Fruit fly (Drosophila melanogaster): ENCODE data around the gene CG5906.

Gene CG5906

DNA sequence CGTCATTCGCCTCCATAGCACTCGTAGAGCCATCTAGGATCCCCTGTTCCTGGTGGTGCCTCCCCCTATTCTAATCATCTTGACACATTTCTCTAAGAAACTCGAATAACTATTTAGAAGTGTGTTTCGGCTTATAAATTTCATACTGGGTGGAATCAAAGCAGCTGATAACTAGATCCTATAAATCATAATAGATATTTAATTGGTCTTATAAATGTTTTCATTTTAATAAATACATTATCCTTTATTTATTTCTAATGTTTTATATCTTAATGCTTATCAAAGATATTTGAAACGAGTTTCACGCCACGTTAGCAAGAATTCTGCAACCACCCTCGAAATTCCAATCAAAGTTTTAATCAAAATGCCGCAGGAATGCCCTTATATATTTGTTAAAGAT, at the start of gene CG5906:
CG5906 (minus strand) TSS at position 101 of the 400 bp plus-strand sequence.
- no peak for TF ChIP-seq CG17801 (GFP tag; optimal IDR thresholded peaks at IDR 0.05; ENCODE audit: partially characterized antibody)

DNA sequence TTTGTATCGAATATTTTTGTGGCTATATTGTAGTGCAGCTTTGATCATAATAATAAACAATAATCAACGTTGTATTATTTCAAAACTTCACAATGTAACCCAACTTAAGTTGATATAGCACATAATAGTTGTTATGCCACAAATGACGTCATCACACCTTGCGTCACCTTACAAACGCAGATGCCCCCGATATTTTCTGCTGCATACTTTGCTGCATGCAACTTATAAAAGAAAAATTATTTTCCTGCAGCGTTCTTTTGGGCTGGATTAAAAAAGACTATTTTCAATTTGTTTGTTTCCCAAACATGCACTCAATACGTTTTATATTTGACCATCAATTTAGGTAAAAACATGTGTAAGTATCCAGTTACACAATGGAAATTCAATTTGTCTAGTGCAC, 47.1 kb upstream of the CG5906 start:
- TF ChIP-seq CG17801 (GFP tag; optimal IDR thresholded peaks at IDR 0.05; ENCODE audit: partially characterized antibody) = no peak

DNA sequence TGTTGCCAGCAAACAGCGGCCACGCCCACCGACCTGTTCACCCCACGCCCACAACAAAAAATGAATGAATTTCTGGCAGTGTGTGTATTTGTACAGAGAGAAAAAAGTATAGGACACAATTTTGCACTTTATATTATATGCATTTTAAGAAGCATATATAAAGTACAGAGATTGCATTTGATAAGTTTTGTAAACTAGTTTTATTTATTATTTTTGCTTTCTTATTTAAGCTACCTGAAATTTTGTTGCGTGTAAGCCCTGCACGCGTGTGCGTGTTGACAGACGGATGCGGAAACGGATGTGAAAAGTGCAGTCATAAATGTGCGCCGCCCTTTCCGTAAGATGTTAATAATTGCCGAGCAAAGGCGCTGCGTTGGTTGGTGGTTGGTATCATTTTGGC, 25.7 kb upstream of the CG5906 start:
- TF ChIP-seq CG17801 (GFP tag; optimal IDR thresholded peaks at IDR 0.05; ENCODE audit: partially characterized antibody) = no peak

DNA sequence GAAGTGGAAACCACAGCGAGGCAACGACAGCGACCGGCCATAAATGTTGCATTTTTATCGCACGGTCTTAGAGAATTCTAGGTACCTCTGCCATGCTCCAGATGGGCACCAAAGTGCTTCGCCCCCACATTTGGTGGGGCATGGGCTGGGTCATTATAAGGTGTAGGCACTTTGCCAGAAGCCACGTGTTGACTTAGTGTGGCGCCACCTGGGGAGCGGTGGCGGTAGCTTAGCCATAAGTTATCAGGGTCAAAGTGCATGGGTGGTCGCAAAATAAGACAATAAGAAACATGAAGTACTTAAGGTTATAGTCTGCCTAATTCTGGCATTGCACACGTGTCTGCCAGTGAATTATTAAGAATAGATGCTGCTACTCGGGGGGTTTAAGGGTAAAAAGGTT, 21.7 kb upstream of the CG5906 start:
- TF ChIP-seq CG17801 (GFP tag; optimal IDR thresholded peaks at IDR 0.05; ENCODE audit: partially characterized antibody) = no peak

DNA sequence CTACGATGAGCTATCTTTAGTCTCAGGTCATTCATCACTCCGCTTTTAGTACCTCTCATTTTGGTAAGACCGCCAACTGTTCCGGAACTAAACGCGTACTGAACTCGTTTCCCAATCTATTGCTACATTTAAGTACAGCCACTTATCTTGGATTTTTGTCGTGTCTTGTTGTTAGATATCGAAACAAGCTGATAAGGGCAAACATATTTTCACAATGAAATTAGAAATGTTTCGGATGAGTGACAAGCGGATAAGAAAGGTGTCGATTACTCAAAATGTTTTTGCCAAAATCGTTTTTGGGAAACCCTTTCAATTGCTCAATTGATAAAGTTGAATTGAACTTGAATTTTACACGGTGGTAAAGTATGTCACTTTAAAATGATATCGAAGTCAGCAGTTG, 17.8 kb upstream of the CG5906 start, which contains the start of gene CG5897:
CG5897 (minus strand) TSS at position 101 of the 400 bp plus-strand sequence.
- no peak for TF ChIP-seq CG17801 (GFP tag; optimal IDR thresholded peaks at IDR 0.05; ENCODE audit: partially characterized antibody)

DNA sequence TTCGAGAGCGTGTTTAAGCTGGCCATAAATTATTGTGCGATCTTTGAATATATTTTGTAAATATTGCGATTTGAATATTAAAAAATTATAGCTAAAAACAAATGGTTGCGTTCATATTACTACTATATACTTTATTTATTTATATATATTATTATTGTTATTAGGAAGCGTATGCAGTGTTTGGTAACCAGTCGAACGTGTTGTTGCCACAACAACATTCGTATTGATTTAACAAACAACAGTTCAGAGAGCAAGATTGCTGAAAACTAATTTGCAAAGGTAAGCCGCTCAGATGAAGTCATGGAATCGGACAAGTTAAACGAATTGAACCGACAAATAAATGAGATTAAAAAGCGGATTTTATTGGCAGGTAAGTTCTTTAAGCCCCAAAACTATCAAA, 10.0 kb upstream of the CG5906 start, which contains the start of gene CCDC151:
CCDC151 (plus strand) TSS at position 301 of the 400 bp plus-strand sequence.
- no peak for TF ChIP-seq CG17801 (GFP tag; optimal IDR thresholded peaks at IDR 0.05; ENCODE audit: partially characterized antibody)

DNA sequence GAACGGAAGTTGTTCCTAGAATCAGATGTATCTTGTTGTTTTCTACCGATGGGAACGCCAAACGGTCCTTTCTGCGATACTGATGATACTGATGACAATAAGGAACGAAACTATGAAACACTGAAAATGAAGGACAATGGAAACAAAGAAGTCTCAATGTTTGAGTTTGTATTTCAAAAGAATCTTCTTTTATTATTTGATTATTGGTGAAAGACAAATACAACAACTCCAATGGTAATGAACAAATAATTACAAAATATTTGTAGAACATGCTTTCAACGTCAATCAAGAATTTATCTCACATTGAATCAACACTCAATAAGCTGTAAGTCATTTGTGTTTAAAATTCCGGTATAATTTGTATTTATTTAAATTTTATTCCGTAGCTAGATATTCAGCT, 7.7 kb upstream of the CG5906 start, which contains the start of gene Sprn:
Sprn (plus strand) TSS at position 301 of the 400 bp plus-strand sequence.
- no peak for TF ChIP-seq CG17801 (GFP tag; optimal IDR thresholded peaks at IDR 0.05; ENCODE audit: partially characterized antibody)

DNA sequence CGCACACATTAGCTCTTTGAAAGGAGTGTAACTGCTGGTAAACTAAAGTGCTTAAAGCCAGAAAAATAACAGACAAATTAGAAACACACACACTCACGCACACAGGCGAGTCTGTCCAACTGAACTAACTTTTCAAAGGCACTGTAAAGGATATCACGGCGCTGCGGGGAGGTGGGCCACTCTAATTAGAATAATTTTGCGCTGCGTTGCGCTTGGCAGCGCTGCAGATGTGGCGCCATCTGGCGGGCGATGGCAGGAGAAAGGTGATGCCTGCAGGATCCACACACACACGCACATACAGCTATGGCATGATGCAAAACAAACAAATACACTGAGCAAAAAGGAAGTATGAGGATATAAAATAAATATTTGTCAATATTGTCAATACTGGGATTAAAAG, 4.9 kb upstream of the CG5906 start:
- TF ChIP-seq CG17801 (GFP tag; optimal IDR thresholded peaks at IDR 0.05; ENCODE audit: partially characterized antibody) = no peak

DNA sequence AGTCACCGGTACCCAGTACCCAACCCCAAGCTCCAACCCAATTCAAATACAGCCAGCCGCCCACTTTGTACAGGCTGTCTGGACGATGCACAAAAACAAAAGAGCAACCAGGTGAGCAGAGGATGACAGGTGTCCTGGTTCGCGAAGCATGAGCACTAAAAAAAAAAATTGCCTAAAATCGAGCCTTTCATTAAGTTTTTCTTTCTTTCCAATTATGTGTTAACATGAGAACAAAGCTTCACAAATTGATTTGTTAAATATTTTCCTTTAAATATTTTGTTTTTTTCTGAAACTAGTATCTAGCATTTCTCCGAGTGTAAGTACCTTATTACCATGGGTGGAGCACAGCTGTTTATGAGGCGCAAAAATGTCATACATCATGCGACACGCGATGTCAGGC, 3.7 kb upstream of the CG5906 start:
- no peak for TF ChIP-seq CG17801 (GFP tag; optimal IDR thresholded peaks at IDR 0.05; ENCODE audit: partially characterized antibody)

DNA sequence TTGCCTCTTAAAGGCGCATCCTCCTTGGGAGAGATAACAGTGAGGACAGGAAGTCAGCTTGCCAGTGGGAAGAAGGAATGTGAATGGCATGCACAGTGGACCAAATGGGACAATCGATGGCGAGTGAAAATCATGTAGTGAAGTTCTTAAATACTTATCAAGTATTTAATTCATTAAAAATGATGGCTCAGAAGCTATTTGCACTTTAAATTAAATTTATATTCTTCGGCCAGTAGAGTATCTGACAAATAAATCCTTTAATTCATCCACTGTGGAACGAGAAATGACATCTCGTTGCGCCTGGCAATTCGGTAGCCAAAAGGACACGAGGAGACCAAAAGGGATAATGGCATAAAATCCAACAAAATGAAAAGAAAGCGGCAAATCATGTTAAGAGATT, 1.8 kb downstream of the CG5906 start:
- TF ChIP-seq CG17801 (GFP tag; optimal IDR thresholded peaks at IDR 0.05; ENCODE audit: partially characterized antibody) = no peak

DNA sequence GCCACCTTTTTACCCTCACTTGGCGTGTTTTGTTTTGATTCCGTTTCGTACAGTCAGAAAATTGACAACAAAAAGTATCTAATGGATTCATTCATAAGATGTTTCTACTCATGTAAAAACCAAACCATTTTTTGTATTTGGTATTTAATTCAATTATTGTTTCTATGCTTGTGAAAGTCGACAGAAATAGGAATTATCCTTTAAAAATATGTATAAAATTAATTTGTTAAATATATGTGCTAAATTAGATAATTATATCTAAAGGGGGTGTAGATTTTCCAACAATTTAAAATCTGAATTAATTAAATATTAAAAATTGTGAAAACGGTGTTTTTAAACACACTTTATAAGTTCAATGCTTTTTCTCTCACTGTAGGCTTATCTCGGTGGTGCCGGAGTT, 7.5 kb downstream of the CG5906 start:
- TF ChIP-seq CG17801 (GFP tag; optimal IDR thresholded peaks at IDR 0.05; ENCODE audit: partially characterized antibody) = no peak

DNA sequence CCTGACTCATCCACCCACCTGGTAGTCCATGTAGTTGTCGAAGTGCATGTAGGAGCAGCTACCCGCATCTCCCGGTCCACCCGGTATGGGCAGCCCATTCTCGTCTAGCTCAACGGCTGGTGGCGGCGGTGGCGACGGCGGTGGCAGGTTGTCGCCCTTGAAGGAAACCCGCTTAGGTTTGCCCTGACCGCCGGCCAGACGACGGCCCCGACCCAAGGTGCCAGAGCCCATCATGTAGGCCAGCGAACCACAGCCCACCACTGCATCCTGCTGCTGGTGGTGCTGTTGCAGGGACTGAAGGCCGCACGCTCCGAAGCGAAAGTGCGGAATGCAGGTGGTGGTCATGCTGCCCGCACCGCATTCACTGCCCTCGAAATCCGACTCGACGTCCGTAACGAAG, 8.8 kb downstream of the CG5906 start:
- no peak for TF ChIP-seq CG17801 (GFP tag; optimal IDR thresholded peaks at IDR 0.05; ENCODE audit: partially characterized antibody)

DNA sequence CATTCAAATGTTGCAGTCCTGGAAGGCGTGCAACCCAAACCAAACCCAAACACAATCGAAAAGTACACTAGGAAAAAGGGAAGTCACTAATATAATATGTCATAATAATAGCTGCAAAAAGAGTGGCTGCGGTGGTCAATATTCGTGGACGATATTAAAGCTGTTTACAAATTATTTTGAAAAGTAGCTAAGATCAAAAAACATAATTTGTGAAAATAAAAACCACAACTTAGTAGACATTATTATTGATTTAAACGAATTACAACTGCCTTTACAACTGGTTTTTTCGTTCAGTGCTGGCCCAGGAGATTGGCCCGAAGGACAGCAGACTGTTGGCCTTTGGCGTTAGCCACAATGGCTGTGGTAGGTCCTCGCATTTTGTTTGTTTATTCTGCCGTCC, 12.4 kb downstream of the CG5906 start:
- TF ChIP-seq CG17801 (GFP tag; optimal IDR thresholded peaks at IDR 0.05; ENCODE audit: partially characterized antibody) = no peak

DNA sequence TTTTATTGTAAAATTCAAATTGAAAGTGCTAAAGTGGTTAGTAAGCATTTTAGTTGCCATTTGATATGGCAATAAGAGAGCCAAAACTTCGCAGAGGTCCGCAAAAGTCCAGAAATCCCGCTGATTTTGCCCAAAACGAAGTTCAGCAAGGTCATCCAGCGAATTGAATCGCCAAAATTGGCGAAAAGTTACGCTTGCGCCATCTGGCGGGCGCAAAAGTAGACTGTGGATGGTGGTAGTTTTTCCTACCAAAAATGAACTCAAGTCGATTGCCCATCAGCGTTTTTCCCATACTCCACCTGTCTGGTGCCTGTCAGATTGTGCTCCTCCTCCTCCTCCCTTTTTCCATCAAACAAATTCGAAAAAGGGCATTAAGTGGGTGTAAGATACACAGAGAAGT, 18.2 kb downstream of the CG5906 start:
- no peak for TF ChIP-seq CG17801 (GFP tag; optimal IDR thresholded peaks at IDR 0.05; ENCODE audit: partially characterized antibody)

DNA sequence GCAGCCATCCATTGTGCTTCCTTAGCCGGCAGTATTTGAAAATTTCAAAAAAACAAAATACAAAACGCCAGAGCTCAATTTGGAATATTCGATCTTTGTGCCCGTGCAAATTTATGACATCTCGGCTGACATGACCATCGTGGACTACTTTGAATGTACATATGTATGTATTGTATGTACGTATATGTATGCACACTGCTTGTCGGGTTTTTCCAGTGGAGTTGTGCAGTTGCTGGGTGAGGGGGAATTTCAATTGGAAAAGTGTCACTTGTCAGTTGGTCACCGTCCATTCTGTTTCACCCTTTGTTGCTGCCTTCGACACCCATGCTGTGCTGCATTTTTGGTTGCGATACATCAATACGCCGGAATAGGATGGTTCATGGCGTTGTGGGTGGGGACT, 23.4 kb downstream of the CG5906 start, which contains the start of gene CG12521:
CG12521 (minus strand) TSS at position 101 of the 400 bp plus-strand sequence.
- TF ChIP-seq CG17801 (GFP tag; optimal IDR thresholded peaks at IDR 0.05; ENCODE audit: partially characterized antibody) = no peak

DNA sequence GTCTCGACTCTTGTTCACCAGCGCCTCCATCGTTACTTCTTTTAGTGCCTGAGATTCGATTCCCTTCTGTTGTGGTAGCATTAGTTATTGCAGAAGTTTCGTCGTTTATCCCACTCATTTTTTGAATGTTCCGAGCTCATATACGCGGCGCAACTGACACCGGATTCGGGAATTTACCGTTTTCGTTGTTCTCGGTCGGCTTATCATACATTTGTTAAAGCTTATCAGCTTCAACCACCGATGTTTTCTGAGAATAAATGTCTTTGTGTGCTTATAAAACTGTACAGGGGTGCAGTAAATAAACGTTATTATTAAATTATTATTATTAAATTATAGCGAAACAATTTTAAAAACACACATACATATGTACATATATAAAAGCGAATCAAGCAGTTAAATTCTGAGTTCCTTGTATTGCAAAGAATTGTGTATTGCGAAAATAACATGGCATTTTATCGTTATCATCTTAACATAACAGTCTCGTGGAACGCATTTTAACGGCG, 34.5 kb downstream of the CG5906 start, which contains the start of gene CG43064:
CG43064 (minus strand) TSS at position 147 of the 503 bp plus-strand sequence.
- TF ChIP-seq CG17801 (GFP tag; optimal IDR thresholded peaks at IDR 0.05; ENCODE audit: partially characterized antibody) = no peak

DNA sequence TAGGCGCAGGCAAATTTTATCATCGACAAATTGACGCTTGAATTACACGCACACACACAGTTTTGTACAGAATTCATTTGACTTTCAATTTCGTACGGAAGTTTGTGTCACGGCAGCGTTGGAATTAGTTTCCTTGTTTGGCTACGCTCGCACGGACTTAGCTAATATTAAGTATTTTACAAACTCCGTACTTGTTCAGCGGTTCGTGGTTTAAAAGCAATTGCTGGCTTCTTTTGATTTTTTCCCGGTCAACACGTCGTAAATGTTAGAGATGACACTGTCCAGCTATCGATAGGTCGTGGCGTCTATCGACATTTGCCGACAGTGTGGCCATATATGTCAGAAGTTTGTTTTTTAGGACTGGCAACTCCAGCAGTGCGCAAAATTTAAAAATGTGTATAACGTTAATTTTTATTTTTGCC, 37.8 kb downstream of the CG5906 start, which contains the start of gene CycA:
CycA (minus strand) TSS at position 283 of the 422 bp plus-strand sequence.
- TF ChIP-seq CG17801 (GFP tag; optimal IDR thresholded peaks at IDR 0.05; ENCODE audit: partially characterized antibody) = peak; percentile 21

All from ovary, adult (tissue).